Fruit fly (Drosophila melanogaster) whole organism, embryonic: ENCODE measurements around the gene CG43138.

ENCODE experiments used
- ATbp ChIP-seq: fragments of 200-800 bp; sonication (Bioruptor generic); optimal IDR thresholded peaks from 2 replicates; lab custom pipeline; 2017; ENCODE audit warnings: missing biosample characterization, mild to moderate bottlenecking, missing genetic modification characterization, missing genetic modification reagents
- Antp ChIP-seq: fragments of 200-800 bp; sonication (Bioruptor generic); optimal IDR thresholded peaks from 3 replicates; lab custom pipeline; 2016; ENCODE audit warnings: missing biosample characterization, missing genetic modification characterization
- CG1024 ChIP-seq: fragments of 200-800 bp; sonication (Bioruptor generic); IDR thresholded peaks from 2 replicates; pipeline ENCODE4 v1.3.6; 2022; ENCODE audit warnings: missing biosample characterization, missing genetic modification characterization
- CG10565 ChIP-seq: fragments of 200-800 bp; sonication (Bioruptor generic); optimal IDR thresholded peaks from 3 replicates; lab custom pipeline; 2016; ENCODE audit warnings: missing biosample characterization, mild to moderate bottlenecking, missing genetic modification characterization
- CG11247 ChIP-seq: fragments of 200-800 bp; sonication (Bioruptor generic); IDR thresholded peaks from 2 replicates; pipeline ENCODE4 v1.3.6; 2022; ENCODE audit warnings: missing biosample characterization, missing genetic modification characterization
- CG12104 ChIP-seq: fragments of 200-800 bp; sonication (Bioruptor generic); optimal IDR thresholded peaks from 3 replicates; lab custom pipeline; 2016; ENCODE audit warnings: missing biosample characterization, missing genetic modification characterization
- CG13123 ChIP-seq: fragments of 200-800 bp; sonication (Bioruptor generic); optimal IDR thresholded peaks from 2 replicates; lab custom pipeline; 2016; ENCODE audit warnings: missing biosample characterization, missing genetic modification characterization
- CG14050 ChIP-seq: fragments of 200-800 bp; sonication (Bioruptor generic); IDR thresholded peaks from 3 replicates; pipeline ENCODE4 v1.3.6; 2022; ENCODE audit warnings: missing biosample characterization, missing genetic modification characterization
- CG14667 ChIP-seq: fragments of 200-800 bp; sonication (Bioruptor generic); IDR thresholded peaks from 2 replicates; pipeline ENCODE4 v1.3.6; 2022; ENCODE audit warnings: missing biosample characterization, missing genetic modification characterization
- CG1602 ChIP-seq: fragments of 200-800 bp; sonication (Bioruptor generic); optimal IDR thresholded peaks from 3 replicates; lab custom pipeline; 2016; ENCODE audit warnings: missing biosample characterization, missing genetic modification characterization
- CG17361 ChIP-seq: fragments of 200-800 bp; sonication (Bioruptor generic); IDR thresholded peaks from 3 replicates; pipeline ENCODE4 v1.3.6; 2022; ENCODE audit warnings: missing biosample characterization, missing genetic modification characterization
- CG18262 ChIP-seq: fragments of 200-800 bp; optimal IDR thresholded peaks from 3 replicates; lab custom pipeline; 2019; ENCODE audit warnings: missing biosample characterization, mild to moderate bottlenecking, missing genetic modification characterization, moderate library complexity
- CG1832 ChIP-seq: fragments of 200-800 bp; sonication (Bioruptor generic); optimal IDR thresholded peaks from 2 replicates; lab custom pipeline; 2017; ENCODE audit warnings: missing biosample characterization, mild to moderate bottlenecking, missing genetic modification characterization, inconsistent platforms
- CG2120 ChIP-seq: fragments of 200-800 bp; sonication (Bioruptor generic); optimal IDR thresholded peaks from 3 replicates; lab custom pipeline; 2016; ENCODE audit warnings: missing biosample characterization, missing genetic modification characterization
- CG2712 ChIP-seq: fragments of 200-800 bp; optimal IDR thresholded peaks from 3 replicates; lab custom pipeline; 2019; ENCODE audit warnings: missing biosample characterization, mild to moderate bottlenecking, missing genetic modification characterization, moderate library complexity
- CG32532 ChIP-seq: fragments of 200-800 bp; sonication (Bioruptor generic); IDR thresholded peaks from 2 replicates; pipeline ENCODE4 v1.3.6; 2022; ENCODE audit warnings: missing biosample characterization, missing genetic modification characterization
- CG4854 ChIP-seq: fragments of 200-800 bp; sonication (Bioruptor generic); optimal IDR thresholded peaks from 2 replicates; lab custom pipeline; 2016; ENCODE audit warnings: missing biosample characterization, missing genetic modification characterization, inconsistent platforms
- CG6683 ChIP-seq: fragments of 200-800 bp; sonication (Bioruptor generic); optimal IDR thresholded peaks from 2 replicates; lab custom pipeline; 2017; ENCODE audit warnings: missing biosample characterization, mild to moderate bottlenecking, missing genetic modification characterization, missing genetic modification reagents
- CG6854 ChIP-seq: fragments of 200-800 bp; sonication (Bioruptor generic); optimal IDR thresholded peaks from 3 replicates; lab custom pipeline; 2017; ENCODE audit warnings: missing biosample characterization, mild to moderate bottlenecking, missing genetic modification characterization
- CG8290 ChIP-seq, 3 experiments: fragments of 200-800 bp; sonication (Bioruptor generic); optimal IDR thresholded peaks; 2 replicates each; lab custom pipeline; 2016 to 2019; ENCODE audit warnings: missing biosample characterization in 3 of 3, missing genetic modification characterization in 3 of 3, mild to moderate bottlenecking in 2 of 3, moderate library complexity in 1 of 3
- CG8359 ChIP-seq: fragments of 200-800 bp; sonication (Bioruptor generic); optimal IDR thresholded peaks from 2 replicates; lab custom pipeline; 2017; ENCODE audit warnings: missing biosample characterization, mild to moderate bottlenecking, missing genetic modification characterization, borderline replicate concordance
- CG9817 ChIP-seq: fragments of 200-800 bp; sonication (Bioruptor generic); optimal IDR thresholded peaks from 2 replicates; lab custom pipeline; 2018; ENCODE audit warnings: missing biosample characterization, mild to moderate bottlenecking, missing genetic modification characterization, moderate library complexity
- CkIIα-i1 ChIP-seq: fragments of 200-800 bp; sonication (Bioruptor generic); IDR thresholded peaks from 2 replicates; pipeline ENCODE4 v1.3.6; 2022; ENCODE audit warnings: missing biosample characterization, missing genetic modification characterization
- CoRest ChIP-seq: fragments of 200-800 bp; sonication (Bioruptor generic); optimal IDR thresholded peaks from 3 replicates; lab custom pipeline; 2018; ENCODE audit warnings: missing biosample characterization, mild to moderate bottlenecking, missing genetic modification characterization, moderate library complexity
- D ChIP-seq, 2 experiments: fragments of 200-800 bp in 1 of 2; fragments of >200 bp in 1 of 2; sonication (Bioruptor generic) in 1 of 2; optimal IDR thresholded peaks; 2 replicates in 1 of 2; 3 replicates in 1 of 2; lab custom pipeline; 2017; ENCODE audit warnings: mild to moderate bottlenecking in 1 of 2, missing biosample characterization in 1 of 2, missing genetic modification characterization in 1 of 2, missing genetic modification reagents in 1 of 2
- D19A ChIP-seq: fragments of 200-800 bp; optimal IDR thresholded peaks from 3 replicates; lab custom pipeline; 2019; ENCODE audit warnings: missing biosample characterization, mild to moderate bottlenecking, missing genetic modification characterization, moderate library complexity
- Dbx ChIP-seq: fragments of 200-800 bp; sonication (Bioruptor generic); IDR thresholded peaks from 3 replicates; pipeline ENCODE4 v1.3.6; 2022; ENCODE audit warnings: missing biosample characterization, missing genetic modification characterization
- H15 ChIP-seq: fragments of 200-800 bp; sonication (Bioruptor generic); IDR thresholded peaks from 3 replicates; pipeline ENCODE4 v1.3.6; 2022; ENCODE audit warnings: missing biosample characterization, missing genetic modification characterization
- H2.0 ChIP-seq: fragments of 200-800 bp; sonication (Bioruptor generic); IDR thresholded peaks from 2 replicates; pipeline ENCODE4 v1.3.6; 2022; ENCODE audit warnings: missing biosample characterization, missing genetic modification characterization
- Jarid2 ChIP-seq: fragments of 200-800 bp; sonication (Bioruptor generic); optimal IDR thresholded peaks from 3 replicates; lab custom pipeline; 2017; ENCODE audit warnings: mild to moderate bottlenecking, missing biosample characterization, missing genetic modification reagents, missing genetic modification characterization
- Mad ChIP-seq: fragments of 200-800 bp; sonication (Bioruptor generic); optimal IDR thresholded peaks from 2 replicates; lab custom pipeline; 2016; ENCODE audit warnings: missing biosample characterization, missing genetic modification characterization
- Meics ChIP-seq: fragments of 200-800 bp; sonication (Bioruptor generic); optimal IDR thresholded peaks from 2 replicates; lab custom pipeline; 2017; ENCODE audit warnings: missing biosample characterization, mild to moderate bottlenecking, missing genetic modification characterization
- NC2β ChIP-seq: fragments of 200-800 bp; sonication (Bioruptor generic); optimal IDR thresholded peaks from 2 replicates; lab custom pipeline; 2016; ENCODE audit warnings: missing biosample characterization, missing genetic modification characterization
- Oaz ChIP-seq: fragments of 200-800 bp; sonication (Bioruptor generic); IDR thresholded peaks from 2 replicates; pipeline ENCODE4 v1.3.6; 2022; ENCODE audit warnings: missing biosample characterization, missing genetic modification characterization
- Opbp ChIP-seq: fragments of 200-800 bp; sonication (Bioruptor generic); IDR thresholded peaks from 3 replicates; pipeline ENCODE4 v1.3.6; 2022; ENCODE audit warnings: missing biosample characterization, missing genetic modification characterization; ENCODE audit not compliant: partially characterized antibody
- Ravus ChIP-seq: fragments of 200-800 bp; sonication (Bioruptor generic); IDR thresholded peaks from 2 replicates; pipeline ENCODE4 v1.3.6; 2022; ENCODE audit warnings: missing biosample characterization, missing genetic modification characterization
- eve ChIP-seq, 2 experiments: fragments of >200 bp; optimal IDR thresholded peaks; 2 replicates each; lab custom pipeline; 2017; ENCODE audit warnings: missing biosample characterization in 2 of 2, missing genetic modification characterization in 2 of 2
- gsb-n ChIP-seq: fragments of 200-800 bp; sonication (Bioruptor generic); optimal IDR thresholded peaks from 3 replicates; lab custom pipeline; 2018; ENCODE audit warnings: missing biosample characterization, mild to moderate bottlenecking, missing genetic modification characterization
- jumu ChIP-seq: fragments of 200-800 bp; sonication (Bioruptor generic); optimal IDR thresholded peaks from 3 replicates; lab custom pipeline; 2016; ENCODE audit warnings: missing biosample characterization, missing genetic modification characterization
- lab ChIP-seq: fragments of 200-800 bp; sonication (Bioruptor generic); optimal IDR thresholded peaks from 3 replicates; lab custom pipeline; 2017; ENCODE audit warnings: missing biosample characterization, missing genetic modification characterization, mild to moderate bottlenecking, moderate library complexity, missing genetic modification reagents
- lbe ChIP-seq: fragments of 200-800 bp; sonication (Bioruptor generic); optimal IDR thresholded peaks from 2 replicates; lab custom pipeline; 2016; ENCODE audit warnings: missing biosample characterization, mild to moderate bottlenecking, missing genetic modification characterization
- nmo ChIP-seq: fragments of 200-800 bp; sonication (Bioruptor generic); optimal IDR thresholded peaks from 2 replicates; lab custom pipeline; 2018; ENCODE audit warnings: missing biosample characterization, mild to moderate bottlenecking, missing genetic modification characterization, moderate library complexity
- odd ChIP-seq: fragments of 200-800 bp; sonication (Bioruptor generic); optimal IDR thresholded peaks from 2 replicates; lab custom pipeline; 2017; ENCODE audit warnings: missing biosample characterization, mild to moderate bottlenecking, missing genetic modification characterization
- onecut ChIP-seq: fragments of 200-800 bp; sonication (Bioruptor generic); IDR thresholded peaks from 2 replicates; pipeline ENCODE4 v1.3.6; 2022; ENCODE audit warnings: missing biosample characterization, missing genetic modification characterization
- org-1 ChIP-seq: fragments of 200-800 bp; sonication (Bioruptor generic); optimal IDR thresholded peaks from 2 replicates; lab custom pipeline; 2017; ENCODE audit warnings: missing biosample characterization, missing genetic modification characterization
- run ChIP-seq: fragments of 200-800 bp; sonication (Bioruptor generic); optimal IDR thresholded peaks from 3 replicates; lab custom pipeline; 2018; ENCODE audit warnings: missing biosample characterization, mild to moderate bottlenecking, missing genetic modification characterization
- sd ChIP-seq: fragments of 200-800 bp; sonication (Bioruptor generic); optimal IDR thresholded peaks from 3 replicates; lab custom pipeline; 2018; ENCODE audit warnings: missing biosample characterization, mild to moderate bottlenecking, missing genetic modification characterization, moderate library complexity
- sens-2 ChIP-seq: fragments of 200-800 bp; sonication (Bioruptor generic); IDR thresholded peaks from 2 replicates; pipeline ENCODE4 v1.3.6; 2022; ENCODE audit warnings: missing biosample characterization, missing genetic modification characterization
- sisA ChIP-seq: fragments of 200-800 bp; sonication (Bioruptor generic); IDR thresholded peaks from 2 replicates; pipeline ENCODE4 v1.3.6; 2022; ENCODE audit warnings: missing biosample characterization, missing genetic modification characterization
- sr ChIP-seq: fragments of 200-800 bp; sonication (Bioruptor generic); IDR thresholded peaks from 3 replicates; pipeline ENCODE4 v1.3.6; 2022; ENCODE audit warnings: missing biosample characterization, missing genetic modification characterization

The CG43138 gene

DNA sequence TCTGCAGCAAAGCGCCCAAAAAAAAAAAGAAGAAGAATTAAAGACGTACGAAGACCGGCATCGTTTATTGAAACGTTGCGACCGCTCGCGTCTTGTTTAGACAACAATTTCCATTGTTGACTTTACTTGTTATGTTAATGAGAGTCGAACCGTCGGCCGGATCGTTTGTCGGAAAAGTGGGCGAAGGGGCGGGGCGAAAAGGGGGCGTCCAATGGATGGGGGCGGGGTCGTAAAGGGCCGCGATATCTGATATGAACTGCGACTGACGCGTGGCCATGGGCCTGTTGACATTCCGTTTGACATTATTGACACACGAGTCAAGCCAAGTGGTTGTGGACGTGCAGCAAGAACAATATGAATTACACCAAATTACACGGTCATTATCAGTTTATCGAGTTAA, 25.3 kb downstream of the CG43138 start (continued):
- TF ChIP-seq CkIIα-i1 = no peak
- peak; percentile 61 for TF ChIP-seq gsb-n (tag; lab: Kevin White, UChicago)
- TF ChIP-seq H2.0 (GFP tag; lab: Robert Waterston, UW) = no peak
- no peak for TF ChIP-seq Ravus (GFP tag; lab: Robert Waterston, UW)
- no peak for TF ChIP-seq eve (GFP tag; optimal IDR thresholded peaks at IDR 0.05; lab: Kevin White, UChicago)
- peak; percentile 32 for TF ChIP-seq CG18262
- TF ChIP-seq ATbp (GFP tag; lab: Kevin White, UChicago) = peak; percentile 55
- TF ChIP-seq odd (GFP tag; lab: Kevin White, UChicago) = peak; percentile 49
- TF ChIP-seq CG6854 (GFP tag; lab: Kevin White, UChicago) = no peak
- no peak for TF ChIP-seq run (tag; lab: Kevin White, UChicago)
- peak; percentile 7; the same call in 1 of the 2 replicates for TF ChIP-seq CG1024 (GFP tag; lab: Robert Waterston, UW)
- peak; percentile 36 for TF ChIP-seq CG12104
- no peak for TF ChIP-seq lbe (GFP tag; lab: Kevin White, UChicago)
- TF ChIP-seq jumu (GFP tag; lab: Kevin White, UChicago) = no peak
- TF ChIP-seq CG13123 = peak; percentile 16
- TF ChIP-seq Oaz (GFP tag; lab: Robert Waterston, UW) = no peak
- TF ChIP-seq CG14050 (GFP tag; lab: Robert Waterston, UW) = no peak
- no peak for TF ChIP-seq Dbx (GFP tag; lab: Robert Waterston, UW)
- no peak for TF ChIP-seq CG32532 (GFP tag; lab: Robert Waterston, UW)
- TF ChIP-seq onecut (GFP tag; lab: Robert Waterston, UW) = peak; percentile 45; the same call in 1 of the 2 replicates
- TF ChIP-seq sisA (GFP tag; lab: Robert Waterston, UW) = no peak
- TF ChIP-seq CG4854 = no peak
- no peak for TF ChIP-seq CG14667
- TF ChIP-seq D (optimal IDR thresholded peaks at IDR 0.05; lab: Kevin White, UChicago) = no peak
- TF ChIP-seq D (GFP tag; optimal IDR thresholded peaks at IDR 0.05; lab: Kevin White, UChicago) = peak; percentile 58
- TF ChIP-seq sr = peak; percentile 54; the same call in 2 of the 3 replicates
- TF ChIP-seq H15 (GFP tag; lab: Robert Waterston, UW) = no peak
- no peak for TF ChIP-seq Meics (GFP tag; lab: Kevin White, UChicago)
- no peak for TF ChIP-seq CG17361 (GFP tag; lab: Robert Waterston, UW)
- peak; percentile 45 for TF ChIP-seq org-1 (GFP tag; lab: Kevin White, UChicago)
- no peak; the same call in 1 of the 2 replicates for TF ChIP-seq CG11247 (GFP tag; lab: Robert Waterston, UW)
- peak; percentile 14 for TF ChIP-seq D19A (tag; lab: Kevin White, UChicago)
- TF ChIP-seq CG8290 (GFP tag; optimal IDR thresholded peaks at IDR 0.05; lab: Kevin White, UChicago) = peak; percentile 56
- peak; percentile 17 to 23 for TF ChIP-seq CG8290 (tag; optimal IDR thresholded peaks at IDR 0.05; lab: Kevin White, UChicago)
- no peak for TF ChIP-seq NC2β (GFP tag; lab: Kevin White, UChicago)
- no peak for TF ChIP-seq CG6683
- TF ChIP-seq CG1602 (GFP tag; lab: Kevin White, UChicago) = no peak
- TF ChIP-seq Mad (GFP tag; lab: Kevin White, UChicago) = no peak
- no peak for TF ChIP-seq Antp
- peak; percentile 28 for TF ChIP-seq CG2712 (tag; lab: Kevin White, UChicago)
- peak; percentile 21 for TF ChIP-seq CoRest (tag; lab: Kevin White, UChicago)
- peak; percentile 28 for TF ChIP-seq Jarid2 (GFP tag; lab: Kevin White, UChicago)
- TF ChIP-seq CG1832 = no peak
- no peak for TF ChIP-seq CG10565 (GFP tag; lab: Kevin White, UChicago)
- TF ChIP-seq sens-2 (GFP tag; lab: Robert Waterston, UW) = no peak
- TF ChIP-seq CG9817 (tag; lab: Kevin White, UChicago) = no peak
- TF ChIP-seq Opbp (GFP tag; lab: Robert Waterston, UW) = no peak
- TF ChIP-seq sd (tag; lab: Kevin White, UChicago) = peak; percentile 35
- no peak for TF ChIP-seq nmo (GFP tag; lab: Kevin White, UChicago)
- TF ChIP-seq lab (GFP tag; lab: Kevin White, UChicago) = peak; percentile 24
- no peak for TF ChIP-seq CG2120 (GFP tag; lab: Kevin White, UChicago)
- TF ChIP-seq CG8359 (GFP tag; lab: Kevin White, UChicago) = peak; percentile 12
